Fruit fly (Drosophila melanogaster): Measurements from ENCODE around the gene Ca-alpha1T.

Gene Ca-alpha1T

DNA sequence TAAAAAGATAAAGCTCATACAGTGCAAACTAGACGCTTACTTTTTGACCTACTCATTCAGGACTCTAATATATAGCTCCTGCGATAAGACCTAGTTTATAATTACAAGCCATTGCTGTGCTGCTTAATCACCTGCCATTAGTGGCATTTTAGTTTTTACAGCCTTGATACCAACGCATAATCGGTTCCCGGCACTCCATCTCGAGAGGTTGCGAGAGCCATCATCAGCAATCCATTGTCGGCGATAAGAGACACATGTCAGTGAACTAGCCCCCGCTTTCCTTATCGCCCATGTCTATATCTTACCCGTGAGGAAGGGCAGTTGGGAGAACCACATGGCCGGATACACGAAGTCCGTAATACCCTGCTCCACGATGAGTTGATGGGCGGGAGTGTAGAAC is 9.2 kb upstream of the Ca-alpha1T start:
- TF ChIP-seq Gug (GFP tag; IDR thresholded peaks at IDR 0.05) (no peak), Sox15 (GFP tag; optimal IDR thresholded peaks at IDR 0.05) (no peak), CG11294 (GFP tag; IDR thresholded peaks at IDR 0.05) (no peak), fkh (GFP tag; optimal IDR thresholded peaks at IDR 0.05) (no peak), CG4318 (GFP tag; optimal IDR thresholded peaks at IDR 0.05) (no peak), CG8119 (GFP tag; IDR thresholded peaks at IDR 0.05) (no peak), fd59A (GFP tag; optimal IDR thresholded peaks at IDR 0.05) (no peak), esn (GFP tag; optimal IDR thresholded peaks at IDR 0.05) (no peak), dac (GFP tag; optimal IDR thresholded peaks at IDR 0.05) (no peak)

DNA sequence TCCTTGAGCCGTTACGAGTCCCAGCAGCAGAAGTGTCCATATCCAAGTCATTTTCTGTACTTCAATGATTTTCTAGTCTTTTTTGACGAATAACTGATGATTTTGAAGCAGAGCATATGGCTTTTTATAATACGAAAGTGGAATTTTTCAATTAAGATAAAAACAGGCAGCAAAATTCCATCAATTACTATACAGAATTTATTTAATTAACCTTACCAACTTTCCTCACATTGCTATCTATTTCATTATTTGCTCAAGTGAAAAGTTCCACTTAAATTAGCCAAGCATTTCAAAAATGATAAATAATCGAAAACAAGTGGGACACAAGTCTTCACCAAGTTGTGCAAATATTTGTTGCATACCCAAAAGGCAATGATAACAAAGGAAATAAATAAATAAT is 7.5 kb upstream of the Ca-alpha1T start, which contains the start of gene CG43090:
Gene CG43090, minus strand, starts transcription at position 101 of the 400 bp plus-strand sequence.
- no peak for TF ChIP-seq CG34406 (GFP tag; optimal IDR thresholded peaks at IDR 0.05)
- TF ChIP-seq Eip78C (GFP tag), result no peak
- TF ChIP-seq fkh (GFP tag; optimal IDR thresholded peaks at IDR 0.05), result no peak
- no peak for TF ChIP-seq CG15336 (GFP tag; IDR thresholded peaks at IDR 0.05)
- no peak for TF ChIP-seq Sox15 (GFP tag; optimal IDR thresholded peaks at IDR 0.05)
- TF ChIP-seq Gug (GFP tag; IDR thresholded peaks at IDR 0.05), result no peak
- no peak for TF ChIP-seq Eip93F (GFP tag; optimal IDR thresholded peaks at IDR 0.05)
- no peak for TF ChIP-seq Ets21C (GFP tag; optimal IDR thresholded peaks at IDR 0.05)
- no peak for TF ChIP-seq fd59A (GFP tag; optimal IDR thresholded peaks at IDR 0.05)
- no peak for TF ChIP-seq svp (GFP tag)
- no peak for TF ChIP-seq CG32006 (GFP tag; optimal IDR thresholded peaks at IDR 0.05)
- TF ChIP-seq acj6 (GFP tag; optimal IDR thresholded peaks at IDR 0.05), result no peak

DNA sequence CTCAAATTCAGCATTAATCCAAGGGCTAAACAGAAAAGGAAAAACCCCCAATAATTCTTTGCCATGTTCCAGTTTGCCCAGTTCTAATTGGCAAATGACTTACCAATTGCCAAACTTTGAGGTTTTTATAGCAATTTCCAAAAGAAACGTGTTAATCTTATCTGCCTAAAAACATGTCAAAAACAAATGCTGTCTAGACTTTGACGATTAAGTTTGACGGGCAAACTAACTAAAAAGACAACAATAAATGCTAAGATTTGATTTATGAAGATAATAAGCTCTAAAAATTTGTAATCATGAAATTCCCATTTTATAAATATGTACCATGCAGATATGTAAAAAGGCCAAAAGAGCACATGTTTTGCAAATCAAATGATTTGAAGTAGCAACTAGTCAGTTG is 6.3 kb upstream of the Ca-alpha1T start, which contains the start of gene CG32751:
Gene CG32751, minus strand, starts transcription at position 101 of the 400 bp plus-strand sequence.
- TF ChIP-seq CG8632 (GFP tag; optimal IDR thresholded peaks at IDR 0.05) (no peak), achi (GFP tag; optimal IDR thresholded peaks at IDR 0.05) (no peak), CG10669 (GFP tag; optimal IDR thresholded peaks at IDR 0.05) (no peak), Ets96B (tag; optimal IDR thresholded peaks at IDR 0.05) (no peak), fd85E (GFP tag; optimal IDR thresholded peaks at IDR 0.05) (no peak), CG3919 (GFP tag; optimal IDR thresholded peaks at IDR 0.05) (no peak), CG3032 (tag; optimal IDR thresholded peaks at IDR 0.05) (no peak), Sox14 (GFP tag; optimal IDR thresholded peaks at IDR 0.05) (no peak), CG6792 (GFP tag; optimal IDR thresholded peaks at IDR 0.05) (no peak), Smox (GFP tag; optimal IDR thresholded peaks at IDR 0.05) (no peak), Ets21C (GFP tag; optimal IDR thresholded peaks at IDR 0.05) (no peak), net (GFP tag; optimal IDR thresholded peaks at IDR 0.05) (no peak), CG9139 (GFP tag; optimal IDR thresholded peaks at IDR 0.05) (no peak), Hr39 (GFP tag; optimal IDR thresholded peaks at IDR 0.05) (no peak), ss (GFP tag; optimal IDR thresholded peaks at IDR 0.05) (no peak), Eip93F (GFP tag; optimal IDR thresholded peaks at IDR 0.05) (no peak), CG6163 (GFP tag; IDR thresholded peaks at IDR 0.05) (no peak), CG11762 (GFP tag; optimal IDR thresholded peaks at IDR 0.05; ENCODE audit: insufficient read depth) (no peak), CG8319 (GFP tag; optimal IDR thresholded peaks at IDR 0.05) (no peak), CG32006 (GFP tag; optimal IDR thresholded peaks at IDR 0.05) (no peak)

- TF ChIP-seq CG32006 (GFP tag; optimal IDR thresholded peaks at IDR 0.05) (no peak), Lpt (GFP tag; optimal IDR thresholded peaks at IDR 0.05) (no peak)
Observed at dm6 chrX:6196339-6196738, 4.1 kb upstream of the Ca-alpha1T start, which contains the start of gene CG32750. Gene CG32750, minus strand, starts transcription at chrX:6196439.
